Worm (Caenorhabditis elegans) whole organism, L4/young adult: ENCODE results near the gene fbxa-65.

Source experiments
- W03F9.2 ChIP-seq: fragments of 150-350 bp; optimal IDR thresholded peaks from 2 replicates; lab custom pipeline; 2014; ENCODE audit warnings: missing biosample characterization, missing genetic modification characterization
- dao-5 ChIP-seq: sonication (generic microtip); optimal IDR thresholded peaks from 2 replicates; lab custom pipeline; 2016; ENCODE audit warnings: missing genotype, missing genetic modification characterization, moderate library complexity, missing compliant biosample characterization
- him-1 ChIP-seq: sonication (generic microtip); optimal IDR thresholded peaks from 2 replicates; lab custom pipeline; 2016; ENCODE audit warnings: missing genotype, missing genetic modification reagents, missing genetic modification characterization, missing compliant biosample characterization

fbxa-65 gene

DNA sequence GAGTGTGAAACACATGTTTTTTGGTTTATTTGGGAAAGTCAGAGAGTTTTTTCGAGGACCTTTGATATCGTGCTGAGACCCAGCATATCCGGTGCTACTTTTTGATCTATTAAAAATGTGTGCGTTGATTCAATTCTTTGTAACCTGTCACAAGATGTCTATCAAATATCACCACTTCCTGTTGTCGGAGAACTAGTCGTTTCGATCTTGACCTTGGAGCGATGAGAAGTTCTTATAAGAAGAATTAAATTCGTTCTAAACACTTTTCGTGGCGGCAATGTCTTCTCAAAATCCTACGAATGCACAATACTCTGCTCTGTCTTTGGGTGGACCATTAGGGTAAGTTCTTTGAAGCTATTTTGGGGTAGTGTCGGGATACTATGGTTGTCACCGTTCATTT lies 30.2 kb downstream of the fbxa-65 start, which contains the start of gene F35F10.1:
TSS of gene F35F10.1 (plus strand) at position 200 of the 400 bp plus-strand sequence.
- no peak for TF ChIP-seq him-1
- no peak for TF ChIP-seq W03F9.2
- no peak for TF ChIP-seq dao-5

DNA sequence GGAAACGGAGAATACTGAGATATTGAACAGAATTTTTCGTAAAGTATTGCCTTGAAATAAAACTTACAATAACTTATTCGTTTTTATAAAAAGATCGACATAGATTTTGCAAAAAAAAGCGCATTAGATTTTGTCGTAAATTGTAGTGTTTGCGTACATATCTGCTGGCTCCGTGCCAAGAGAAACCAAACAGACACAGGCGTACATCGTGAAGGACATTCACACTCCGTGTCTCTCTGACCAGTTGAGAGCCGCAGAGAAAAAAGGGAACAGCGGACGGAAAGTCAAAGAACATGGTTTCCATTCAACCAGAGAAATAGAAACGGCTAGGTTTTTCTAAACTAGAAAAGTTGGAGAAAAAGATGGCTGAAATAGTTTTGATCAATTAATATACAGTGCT lies 31.0 kb downstream of the fbxa-65 start, which contains the start of gene arrd-19:
TSS of gene arrd-19 (minus strand) at position 209 of the 400 bp plus-strand sequence.
- TF ChIP-seq dao-5 = no peak
- TF ChIP-seq W03F9.2 = peak; percentile 16
- peak; percentile 18 for TF ChIP-seq him-1

DNA sequence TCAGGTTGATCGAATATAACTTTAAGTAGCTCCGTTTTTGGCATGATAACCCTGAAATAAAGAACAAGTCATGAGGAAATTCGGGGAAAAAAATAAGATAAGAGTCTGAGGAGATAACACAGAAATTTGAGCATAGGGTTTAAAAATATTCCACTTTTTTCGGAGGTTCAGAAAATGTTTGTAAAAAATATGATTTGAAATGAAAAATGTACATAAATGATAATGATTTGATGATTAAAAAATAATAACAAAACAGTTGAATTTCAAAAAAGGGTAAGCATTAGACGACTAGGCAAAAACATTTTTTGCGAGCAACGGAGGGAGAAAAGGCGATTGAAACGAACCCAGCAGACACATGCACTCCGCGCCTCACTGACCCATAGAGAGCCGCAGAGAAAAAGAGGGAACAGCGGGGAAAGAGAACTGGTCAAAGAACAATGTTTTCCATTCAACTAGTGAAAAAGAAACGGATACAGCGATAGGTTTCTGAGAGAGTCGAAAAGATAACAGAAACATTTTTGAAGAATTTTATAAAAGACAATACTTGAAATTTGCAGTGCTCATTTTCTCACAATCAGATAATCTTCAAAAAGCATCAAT lies 34.1 kb downstream of the fbxa-65 start, which contains the start of gene arrd-18:
TSS of gene arrd-18 (minus strand) at position 51 of the 600 bp plus-strand sequence.
- TF ChIP-seq dao-5 = no peak

- TF ChIP-seq him-1 (no peak), W03F9.2 (no peak), dao-5 (no peak)
These were observed 38.1 kb downstream of the fbxa-65 start, which contains the start of gene srbc-3 for ce11 chrV:3308169-3308568. Gene srbc-3, plus strand, starts transcription at chrV:3308469.

DNA sequence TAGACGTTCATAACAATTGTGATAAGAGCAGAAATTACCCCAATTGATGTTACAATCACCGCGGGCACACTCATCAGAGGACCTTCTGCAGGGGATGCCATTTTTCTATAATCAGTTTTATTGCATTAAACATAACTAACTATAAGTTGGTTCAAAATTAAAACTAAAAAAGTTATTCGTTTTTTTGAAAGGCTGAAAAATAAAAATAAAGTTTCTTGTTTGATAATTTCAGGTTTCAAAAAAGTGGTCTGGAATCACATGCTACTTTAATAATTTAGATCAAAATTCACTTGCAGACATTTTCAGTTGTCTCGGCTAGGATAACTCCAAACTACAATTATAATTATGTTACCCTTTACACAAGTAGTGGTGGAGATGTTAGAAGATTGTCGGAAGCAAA lies 44.4 kb downstream of the fbxa-65 start, which contains the start of gene srbc-1:
TSS of gene srbc-1 (minus strand) at position 101 of the 400 bp plus-strand sequence.
- no peak for TF ChIP-seq W03F9.2
- TF ChIP-seq dao-5 = no peak
- TF ChIP-seq him-1 = no peak

ce11 chrV:3299437-3299836 lies 46.8 kb downstream of the fbxa-65 start:
- TF ChIP-seq dao-5 (no peak), him-1 (no peak), W03F9.2 (no peak)

ce11 chrV:3297764-3298163 lies 48.5 kb downstream of the fbxa-65 start, which contains the start of gene srx-122:
Gene srx-122, minus strand, starts transcription at chrV:3297864.
- TF ChIP-seq dao-5 (no peak), him-1 (no peak), W03F9.2 (no peak)

ce11 chrV:3295368-3295767 lies 50.9 kb downstream of the fbxa-65 start:
- TF ChIP-seq W03F9.2 = no peak
- no peak for TF ChIP-seq him-1
